Worm (Caenorhabditis elegans): ENCODE results near the gene mtl-1.

DNA sequence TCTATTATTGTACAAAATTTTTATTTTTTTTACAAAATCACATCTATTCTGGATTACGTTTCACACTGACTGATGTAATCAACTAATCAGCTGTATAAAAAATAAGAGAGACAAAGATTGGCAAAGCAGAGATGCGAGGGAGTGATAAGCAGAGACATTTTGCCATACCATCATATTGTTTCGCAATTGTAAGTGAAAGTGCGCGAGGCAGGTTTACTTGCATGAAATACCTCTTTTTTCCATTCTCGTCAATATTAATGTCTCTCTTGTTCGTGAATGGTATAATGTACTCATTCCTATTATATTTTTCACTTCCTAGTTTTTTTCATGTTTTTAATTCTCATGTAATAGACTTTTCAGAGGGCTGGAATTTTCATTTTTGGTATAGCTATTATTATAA is 45.2 kb upstream of the mtl-1 start:
- TF ChIP-seq snpc-4 (tag; optimal IDR thresholded peaks at IDR 0.05) (no peak), unc-62 (GFP tag; optimal IDR thresholded peaks at IDR 0.05) (no peak), fos-1 (tag; optimal IDR thresholded peaks at IDR 0.05) (no peak), pha-4 (tag; optimal IDR thresholded peaks at IDR 0.05) (no peak), ztf-4 (tag; optimal IDR thresholded peaks at IDR 0.05) (no peak)

Data from whole organism, L3 larva.